Fruit fly (Drosophila melanogaster) whole organism, embryonic: ENCODE measurements around the gene RtcB.
A peak's percentile ranks its signal among the peaks of the same experiment; 100 is the strongest.

Source experiments
- Adf1 ChIP-seq: fragments of 200-800 bp; sonication (Bioruptor generic); IDR thresholded peaks from 2 replicates; pipeline ENCODE4 v1.3.6; 2022; ENCODE audit warnings: missing biosample characterization, missing genetic modification characterization
- Atf3 ChIP-seq: fragments of 200-800 bp; sonication (Bioruptor generic); optimal IDR thresholded peaks from 3 replicates; lab custom pipeline; 2016; ENCODE audit warnings: missing biosample characterization, missing genetic modification characterization
- CG10267 ChIP-seq: fragments of 200-800 bp; sonication (Bioruptor generic); optimal IDR thresholded peaks from 2 replicates; lab custom pipeline; 2018; ENCODE audit warnings: missing biosample characterization, mild to moderate bottlenecking, missing genetic modification characterization, moderate library complexity
- CG10321 ChIP-seq: fragments of 200-800 bp; sonication (Bioruptor generic); IDR thresholded peaks from 2 replicates; pipeline ENCODE4 v1.3.6; 2022; ENCODE audit warnings: missing biosample characterization, missing genetic modification characterization
- CG10543 ChIP-seq: fragments of 200-800 bp; sonication (Bioruptor generic); optimal IDR thresholded peaks from 3 replicates; lab custom pipeline; 2017; ENCODE audit warnings: missing biosample characterization, mild to moderate bottlenecking, missing genetic modification characterization, moderate library complexity
- CG13123 ChIP-seq: fragments of 200-800 bp; sonication (Bioruptor generic); optimal IDR thresholded peaks from 2 replicates; lab custom pipeline; 2016; ENCODE audit warnings: missing biosample characterization, missing genetic modification characterization
- CG13296 ChIP-seq: fragments of 200-800 bp; sonication (Bioruptor generic); optimal IDR thresholded peaks from 3 replicates; lab custom pipeline; 2018; ENCODE audit warnings: missing biosample characterization, mild to moderate bottlenecking, missing genetic modification characterization
- CG16863 ChIP-seq: fragments of 200-800 bp; sonication (Bioruptor generic); optimal IDR thresholded peaks from 3 replicates; lab custom pipeline; 2016; ENCODE audit warnings: missing biosample characterization, missing genetic modification characterization
- CG2199 ChIP-seq: fragments of 200-800 bp; sonication (Bioruptor generic); IDR thresholded peaks from 3 replicates; pipeline ENCODE4 v1.3.6; 2022; ENCODE audit warnings: missing biosample characterization, missing genetic modification characterization
- CG32532 ChIP-seq: fragments of 200-800 bp; sonication (Bioruptor generic); IDR thresholded peaks from 2 replicates; pipeline ENCODE4 v1.3.6; 2022; ENCODE audit warnings: missing biosample characterization, missing genetic modification characterization
- CG33213 ChIP-seq: fragments of 200-800 bp; sonication (Bioruptor generic); optimal IDR thresholded peaks from 3 replicates; lab custom pipeline; 2016; ENCODE audit warnings: missing biosample characterization, missing genetic modification characterization
- CG4328 ChIP-seq: fragments of 200-800 bp; sonication (Bioruptor generic); optimal IDR thresholded peaks from 3 replicates; lab custom pipeline; 2017; ENCODE audit warnings: missing biosample characterization, missing genetic modification reagents, missing genetic modification characterization
- CG4404 ChIP-seq: fragments of 200-800 bp; sonication (Bioruptor generic); IDR thresholded peaks from 2 replicates; pipeline ENCODE4 v1.3.6; 2022; ENCODE audit warnings: missing biosample characterization, missing genetic modification characterization
- CG6683 ChIP-seq: fragments of 200-800 bp; sonication (Bioruptor generic); optimal IDR thresholded peaks from 2 replicates; lab custom pipeline; 2017; ENCODE audit warnings: missing biosample characterization, mild to moderate bottlenecking, missing genetic modification characterization, missing genetic modification reagents
- CG7928 ChIP-seq: fragments of 200-800 bp; sonication (Bioruptor generic); optimal IDR thresholded peaks from 2 replicates; lab custom pipeline; 2017; ENCODE audit warnings: missing biosample characterization, mild to moderate bottlenecking, missing genetic modification characterization
- Doc2 ChIP-seq: fragments of 200-800 bp; sonication (Bioruptor generic); IDR thresholded peaks from 2 replicates; pipeline ENCODE4 v1.3.6; 2022; ENCODE audit warnings: missing biosample characterization, missing genetic modification characterization
- ERR ChIP-seq: fragments of 200-800 bp; sonication (Bioruptor generic); optimal IDR thresholded peaks from 2 replicates; lab custom pipeline; 2016; ENCODE audit warnings: missing biosample characterization, missing genetic modification characterization
- HLH54F ChIP-seq: fragments of 200-800 bp; sonication (Bioruptor generic); optimal IDR thresholded peaks from 3 replicates; lab custom pipeline; 2016; ENCODE audit warnings: missing biosample characterization, missing genetic modification characterization
- Hmx ChIP-seq: fragments of 200-800 bp; sonication (Bioruptor generic); optimal IDR thresholded peaks from 2 replicates; lab custom pipeline; 2016; ENCODE audit warnings: missing biosample characterization, missing genetic modification characterization
- Jarid2 ChIP-seq: fragments of 200-800 bp; sonication (Bioruptor generic); optimal IDR thresholded peaks from 3 replicates; lab custom pipeline; 2017; ENCODE audit warnings: mild to moderate bottlenecking, missing biosample characterization, missing genetic modification reagents, missing genetic modification characterization
- Myb ChIP-seq: fragments of 200-800 bp; sonication (Bioruptor generic); optimal IDR thresholded peaks from 2 replicates; lab custom pipeline; 2016; ENCODE audit warnings: missing biosample characterization, missing genetic modification characterization
- Opbp ChIP-seq: fragments of 200-800 bp; sonication (Bioruptor generic); IDR thresholded peaks from 3 replicates; pipeline ENCODE4 v1.3.6; 2022; ENCODE audit warnings: missing biosample characterization, missing genetic modification characterization; ENCODE audit not compliant: partially characterized antibody
- Poxn ChIP-seq: fragments of 200-800 bp; sonication (Bioruptor generic); IDR thresholded peaks from 2 replicates; pipeline ENCODE4 v1.3.6; 2022; ENCODE audit warnings: missing biosample characterization, missing genetic modification characterization
- Tbp ChIP-seq: fragments of >200 bp; optimal IDR thresholded peaks from 2 replicates; lab custom pipeline; 2018; ENCODE audit warnings: missing biosample characterization, missing genetic modification characterization
- Trl ChIP-seq, 3 experiments: fragments of >200 bp in 2 of 3; fragments of 200-800 bp in 1 of 3; sonication (Bioruptor generic) in 1 of 3; optimal IDR thresholded peaks; 2 replicates in 1 of 3; 3 replicates in 2 of 3; lab custom pipeline; 2016 to 2017; ENCODE audit warnings: missing biosample characterization in 1 of 3, missing genetic modification characterization in 1 of 3
- cg ChIP-seq: fragments of 200-800 bp; sonication (Bioruptor generic); optimal IDR thresholded peaks from 3 replicates; lab custom pipeline; 2019; ENCODE audit warnings: missing biosample characterization, mild to moderate bottlenecking, missing genetic modification characterization, moderate library complexity
- chinmo ChIP-seq: fragments of 200-800 bp; sonication (Bioruptor generic); IDR thresholded peaks from 4 replicates; pipeline ENCODE4 v1.3.6; 2022; ENCODE audit warnings: missing biosample characterization, missing genetic modification characterization; ENCODE audit not compliant: partially characterized antibody
- chn ChIP-seq: fragments of 200-800 bp; sonication (Bioruptor generic); optimal IDR thresholded peaks from 2 replicates; lab custom pipeline; 2016; ENCODE audit warnings: missing biosample characterization, missing genetic modification characterization
- dysf ChIP-seq: fragments of 200-800 bp; sonication (Bioruptor generic); IDR thresholded peaks from 3 replicates; pipeline ENCODE4 v1.3.6; 2022; ENCODE audit warnings: missing biosample characterization, missing genetic modification characterization
- ewg ChIP-seq: fragments of 200-800 bp; sonication (Bioruptor generic); optimal IDR thresholded peaks from 3 replicates; lab custom pipeline; 2017; ENCODE audit warnings: mild to moderate bottlenecking, missing biosample characterization, missing genetic modification reagents, missing genetic modification characterization
- fd102C ChIP-seq: fragments of 200-800 bp; sonication (Bioruptor generic); optimal IDR thresholded peaks from 2 replicates; lab custom pipeline; 2018; ENCODE audit warnings: missing biosample characterization, mild to moderate bottlenecking, missing genetic modification characterization, moderate library complexity
- lmd ChIP-seq: fragments of 200-800 bp; sonication (Bioruptor generic); IDR thresholded peaks from 2 replicates; pipeline ENCODE4 v1.3.6; 2022; ENCODE audit warnings: missing biosample characterization, missing genetic modification characterization
- odd ChIP-seq: fragments of 200-800 bp; sonication (Bioruptor generic); optimal IDR thresholded peaks from 2 replicates; lab custom pipeline; 2017; ENCODE audit warnings: missing biosample characterization, mild to moderate bottlenecking, missing genetic modification characterization
- pfk ChIP-seq: fragments of 200-800 bp; sonication (Bioruptor generic); optimal IDR thresholded peaks from 2 replicates; lab custom pipeline; 2018; ENCODE audit warnings: missing biosample characterization, mild to moderate bottlenecking, missing genetic modification characterization, moderate library complexity
- pros ChIP-seq: fragments of 200-800 bp; sonication (Bioruptor generic); optimal IDR thresholded peaks from 3 replicates; lab custom pipeline; 2019; ENCODE audit warnings: missing biosample characterization, mild to moderate bottlenecking, missing genetic modification characterization, moderate library complexity
- pzg ChIP-seq: fragments of 200-800 bp; sonication (Bioruptor generic); optimal IDR thresholded peaks from 3 replicates; lab custom pipeline; 2018; ENCODE audit warnings: missing biosample characterization, mild to moderate bottlenecking, missing genetic modification characterization, moderate library complexity
- slbo ChIP-seq: fragments of 200-800 bp; sonication (Bioruptor generic); IDR thresholded peaks from 2 replicates; pipeline ENCODE4 v1.3.6; 2022; ENCODE audit warnings: missing biosample characterization, missing genetic modification characterization
- sr ChIP-seq: fragments of 200-800 bp; sonication (Bioruptor generic); IDR thresholded peaks from 3 replicates; pipeline ENCODE4 v1.3.6; 2022; ENCODE audit warnings: missing biosample characterization, missing genetic modification characterization
- tap ChIP-seq: fragments of 200-800 bp; optimal IDR thresholded peaks from 3 replicates; lab custom pipeline; 2019; ENCODE audit warnings: missing biosample characterization, mild to moderate bottlenecking, missing genetic modification characterization, moderate library complexity
- vnd ChIP-seq: fragments of 200-800 bp; sonication (Bioruptor generic); IDR thresholded peaks from 3 replicates; pipeline ENCODE4 v1.3.6; 2022; ENCODE audit warnings: missing biosample characterization, missing genetic modification characterization; ENCODE audit not compliant: partially characterized antibody
- yki ChIP-seq: fragments of >200 bp; optimal IDR thresholded peaks from 3 replicates; lab custom pipeline; 2018
- z ChIP-seq: fragments of 200-800 bp; sonication (Bioruptor generic); IDR thresholded peaks from 3 replicates; pipeline ENCODE4 v1.3.6; 2022; ENCODE audit warnings: missing biosample characterization, missing genetic modification characterization
- zf30C ChIP-seq: fragments of 200-800 bp; sonication (Bioruptor generic); optimal IDR thresholded peaks from 3 replicates; lab custom pipeline; 2018; ENCODE audit warnings: missing biosample characterization, mild to moderate bottlenecking, missing genetic modification characterization
- zfh2 ChIP-seq: fragments of 200-800 bp; sonication (Bioruptor generic); optimal IDR thresholded peaks from 2 replicates; lab custom pipeline; 2016; ENCODE audit warnings: missing biosample characterization, missing genetic modification characterization

The RtcB gene

DNA sequence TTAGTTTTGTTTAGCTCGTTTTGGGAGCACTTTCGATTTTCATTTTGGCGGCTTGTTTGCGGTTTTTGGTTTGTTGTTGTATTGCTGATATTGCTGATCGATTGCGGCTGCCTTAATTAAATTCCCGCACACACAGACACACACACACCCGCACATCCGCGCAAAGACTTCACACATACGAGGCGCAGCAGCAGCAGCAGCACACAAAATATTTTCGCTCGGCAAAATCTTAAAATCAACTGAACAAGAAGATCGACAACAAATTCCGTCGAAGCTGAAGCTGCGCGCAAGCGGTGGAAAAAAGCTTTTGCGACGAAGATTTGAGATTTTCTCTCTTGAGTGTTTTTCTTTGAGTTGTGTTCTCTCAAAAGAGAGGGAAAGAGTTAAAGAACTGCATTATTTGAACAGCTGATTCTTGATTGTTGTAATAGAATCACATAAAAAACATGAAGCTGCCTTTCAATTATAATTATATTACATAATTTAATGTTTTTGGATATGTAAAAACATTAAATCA lies 16.2 kb upstream of the RtcB start (continued):
- TF ChIP-seq Trl (optimal IDR thresholded peaks at IDR 0.05; lab: Kevin White, UChicago) (peak; percentile 19 to 34), Trl (GFP tag; optimal IDR thresholded peaks at IDR 0.05; lab: Kevin White, UChicago) (no peak), CG13123 (GFP tag; lab: Kevin White, UChicago) (no peak), CG10543 (GFP tag; lab: Kevin White, UChicago) (peak; percentile 4), pros (GFP tag; lab: Kevin White, UChicago) (no peak), sr (GFP tag; lab: Robert Waterston, UW) (no peak), pfk (GFP tag; lab: Kevin White, UChicago) (no peak), Atf3 (GFP tag; lab: Kevin White, UChicago) (no peak), yki (lab: Kevin White, UChicago) (no peak), CG4328 (GFP tag; lab: Kevin White, UChicago) (no peak), ewg (GFP tag; lab: Kevin White, UChicago) (no peak), Doc2 (no peak), CG4404 (no peak), ERR (GFP tag; lab: Kevin White, UChicago) (no peak), cg (GFP tag; lab: Kevin White, UChicago) (peak; percentile 34), tap (tag; lab: Kevin White, UChicago) (no peak), CG33213 (GFP tag; lab: Kevin White, UChicago) (no peak), Poxn (GFP tag; lab: Robert Waterston, UW) (no peak), z (peak; percentile 93), vnd (no peak), Myb (no peak), odd (GFP tag; lab: Kevin White, UChicago) (no peak), CG32532 (GFP tag; lab: Robert Waterston, UW) (no peak), HLH54F (GFP tag; lab: Kevin White, UChicago) (no peak), slbo (GFP tag; lab: Robert Waterston, UW) (no peak), CG7928 (GFP tag; lab: Kevin White, UChicago) (no peak), Opbp (no peak), zf30C (GFP tag; lab: Kevin White, UChicago) (no peak), CG10321 (GFP tag; lab: Robert Waterston, UW) (no peak), chinmo (GFP tag; lab: Robert Waterston, UW) (peak; percentile 66; the same call in 3 of the 4 replicates), fd102C (GFP tag; lab: Kevin White, UChicago) (no peak), CG13296 (peak; percentile 8), CG16863 (GFP tag; lab: Kevin White, UChicago) (no peak), CG10267 (no peak), Jarid2 (GFP tag; lab: Kevin White, UChicago) (peak; percentile 17), dysf (GFP tag; lab: Robert Waterston, UW) (no peak), Adf1 (GFP tag; lab: Robert Waterston, UW) (peak; percentile 26; the same call in 1 of the 2 replicates), lmd (no peak), Tbp (no peak), Hmx (GFP tag; lab: Kevin White, UChicago) (no peak), zfh2 (GFP tag; lab: Kevin White, UChicago) (no peak), chn (no peak), pzg (GFP tag; lab: Kevin White, UChicago) (no peak), CG6683 (GFP tag; lab: Kevin White, UChicago) (no peak), CG2199 (GFP tag; lab: Robert Waterston, UW) (0 out of 3 replicates have a peak, but pooled peaks have one; percentile 19)
- TF ChIP-seq, all 482 proteins: peak for 15
